Fruit fly (Drosophila melanogaster) whole organism, wandering third instar larva: ENCODE data around the gene CG12682.

Experiments used
- CG32264 ChIP-seq: fragments of 200-800 bp; sonication (Bioruptor generic); optimal IDR thresholded peaks from 2 replicates; lab custom pipeline; 2016; ENCODE audit warnings: missing biosample characterization, missing genetic modification characterization
- CrebA ChIP-seq: fragments of 200-800 bp; sonication (Bioruptor generic); optimal IDR thresholded peaks from 2 replicates; lab custom pipeline; 2016; ENCODE audit warnings: missing biosample characterization, mild to moderate bottlenecking, missing genetic modification characterization, borderline replicate concordance
- Dif ChIP-seq: fragments of 200-275, 200-300 bp; sonication (Bioruptor generic); optimal IDR thresholded peaks from 2 replicates; lab custom pipeline; 2018; ENCODE audit warnings: missing biosample characterization, missing genetic modification characterization; ENCODE audit not compliant: partially characterized antibody
- GATAd ChIP-seq: sonication (Bioruptor generic); optimal IDR thresholded peaks from 2 replicates; lab custom pipeline; 2016; ENCODE audit warnings: missing biosample characterization, missing genetic modification characterization
- HLH106 ChIP-seq: fragments of 200-800 bp; optimal IDR thresholded peaks from 3 replicates; lab custom pipeline; 2019; ENCODE audit warnings: missing biosample characterization, mild to moderate bottlenecking, missing genetic modification characterization, moderate library complexity
- Hnf4 ChIP-seq: fragments of 200-800 bp; sonication (Bioruptor generic); optimal IDR thresholded peaks from 2 replicates; lab custom pipeline; 2016; ENCODE audit warnings: missing biosample characterization, mild to moderate bottlenecking, missing genetic modification characterization
- Hr78 ChIP-seq: fragments of >200 bp; optimal IDR thresholded peaks from 2 replicates; lab custom pipeline; 2017; ENCODE audit warnings: missing biosample characterization, missing genetic modification characterization
- Hr83 ChIP-seq: fragments of 200-300 bp; sonication (Bioruptor generic); optimal IDR thresholded peaks from 2 replicates; lab custom pipeline; 2016; ENCODE audit warnings: missing biosample characterization, mild to moderate bottlenecking, missing genetic modification characterization, moderate library complexity; ENCODE audit not compliant: poor library complexity, severe bottlenecking
- N ChIP-seq: fragments of >200 bp; optimal IDR thresholded peaks from 2 replicates; lab custom pipeline; 2018; ENCODE audit warnings: missing biosample characterization, missing external identifiers, missing genetic modification characterization
- OdsH ChIP-seq: fragments of 200-800 bp; sonication (Bioruptor generic); optimal IDR thresholded peaks from 2 replicates; lab custom pipeline; 2016; ENCODE audit warnings: missing biosample characterization, mild to moderate bottlenecking, missing genetic modification characterization
- Sp1 ChIP-seq: fragments of 200-800 bp; sonication (Bioruptor generic); optimal IDR thresholded peaks from 3 replicates; lab custom pipeline; 2019; ENCODE audit warnings: missing biosample characterization, mild to moderate bottlenecking, missing genetic modification characterization, moderate library complexity
- Vsx2 ChIP-seq: fragments of 200-300, 225-300 bp; sonication (Bioruptor generic); optimal IDR thresholded peaks from 2 replicates; lab custom pipeline; 2018; ENCODE audit warnings: missing biosample characterization, missing genetic modification characterization; ENCODE audit not compliant: partially characterized antibody
- brk ChIP-seq: fragments of 200-800 bp; sonication (Bioruptor generic); optimal IDR thresholded peaks from 2 replicates; lab custom pipeline; 2016; ENCODE audit warnings: missing biosample characterization, mild to moderate bottlenecking, missing genetic modification characterization
- dmrt93B ChIP-seq: fragments of 200-800 bp; sonication (Bioruptor generic); optimal IDR thresholded peaks from 2 replicates; lab custom pipeline; 2018; ENCODE audit warnings: missing biosample characterization, mild to moderate bottlenecking, missing genetic modification characterization
- dsf ChIP-seq: sonication (Bioruptor generic); optimal IDR thresholded peaks from 2 replicates; lab custom pipeline; 2016; ENCODE audit warnings: missing biosample characterization, missing genetic modification characterization, borderline replicate concordance
- foxo ChIP-seq, 2 experiments: fragments of 200-800 bp; sonication (Bioruptor generic); optimal IDR thresholded peaks; 2 replicates in 1 of 2; 3 replicates in 1 of 2; lab custom pipeline; 2016 to 2017; ENCODE audit warnings: missing biosample characterization in 2 of 2, missing genetic modification characterization in 2 of 2
- fru ChIP-seq: fragments of 200-800 bp; sonication (Bioruptor generic); optimal IDR thresholded peaks from 3 replicates; lab custom pipeline; 2016; ENCODE audit warnings: missing biosample characterization, mild to moderate bottlenecking, missing genetic modification characterization
- h ChIP-seq: fragments of 200-800 bp; sonication (Bioruptor generic); optimal IDR thresholded peaks from 3 replicates; lab custom pipeline; 2016; ENCODE audit warnings: missing biosample characterization, mild to moderate bottlenecking, missing genetic modification characterization
- lola ChIP-seq: fragments of >200 bp; optimal IDR thresholded peaks from 2 replicates; lab custom pipeline; 2017; ENCODE audit warnings: missing biosample characterization, missing genetic modification characterization
- pan ChIP-seq: fragments of >200 bp; optimal IDR thresholded peaks from 2 replicates; lab custom pipeline; 2017
- psq ChIP-seq: fragments of 200-800 bp; sonication (Bioruptor generic); optimal IDR thresholded peaks from 3 replicates; lab custom pipeline; 2017; ENCODE audit warnings: missing biosample characterization, mild to moderate bottlenecking, missing genetic modification characterization, moderate library complexity
- sv ChIP-seq: fragments of 200-800 bp; sonication (Bioruptor generic); optimal IDR thresholded peaks from 3 replicates; lab custom pipeline; 2016; ENCODE audit warnings: missing biosample characterization, missing genetic modification characterization
- tai ChIP-seq: sonication (Bioruptor generic); optimal IDR thresholded peaks from 2 replicates; lab custom pipeline; 2016; ENCODE audit warnings: missing biosample characterization, missing genetic modification characterization
- usp ChIP-seq: fragments of >200 bp; optimal IDR thresholded peaks from 2 replicates; lab custom pipeline; 2017; ENCODE audit warnings: missing biosample characterization, missing genetic modification characterization
- woc ChIP-seq: sonication (Bioruptor generic); optimal IDR thresholded peaks from 2 replicates; lab custom pipeline; 2016; ENCODE audit warnings: missing biosample characterization, mild to moderate bottlenecking, missing genetic modification characterization

The CG12682 gene

DNA sequence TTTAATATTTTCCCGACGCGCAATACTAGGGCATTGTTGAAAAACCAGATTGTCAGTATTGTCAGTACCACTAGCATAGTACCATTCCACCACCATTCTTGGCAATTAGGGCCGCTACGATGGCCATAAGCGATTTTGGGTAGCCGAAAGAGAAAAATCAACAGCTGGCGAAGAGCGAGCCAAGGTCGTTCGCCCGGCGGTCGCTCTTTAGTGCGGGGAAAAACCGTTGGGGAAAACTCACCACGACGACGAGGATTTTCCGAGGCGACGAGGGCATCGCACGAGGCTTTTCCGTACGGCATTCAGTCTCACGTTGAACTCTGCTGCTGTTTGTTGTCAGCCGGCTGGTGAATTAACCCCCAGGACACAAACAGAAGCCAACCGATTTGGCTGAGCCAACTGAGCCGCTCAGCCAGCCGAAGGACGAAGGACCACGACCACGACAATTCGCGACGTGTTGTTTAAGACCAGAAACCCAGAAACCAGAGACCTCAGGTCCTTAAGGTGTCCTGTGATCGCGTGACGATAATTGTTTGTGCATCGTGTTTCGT is 14.8 kb downstream of the CG12682 start, which contains the start of gene CG42594:
CG42594 (plus strand) TSS at position 286 of the 551 bp plus-strand sequence.
- TF ChIP-seq Sp1 (GFP tag; lab: Kevin White, UChicago) (no peak), pan (lab: Kevin White, UChicago) (no peak)

DNA sequence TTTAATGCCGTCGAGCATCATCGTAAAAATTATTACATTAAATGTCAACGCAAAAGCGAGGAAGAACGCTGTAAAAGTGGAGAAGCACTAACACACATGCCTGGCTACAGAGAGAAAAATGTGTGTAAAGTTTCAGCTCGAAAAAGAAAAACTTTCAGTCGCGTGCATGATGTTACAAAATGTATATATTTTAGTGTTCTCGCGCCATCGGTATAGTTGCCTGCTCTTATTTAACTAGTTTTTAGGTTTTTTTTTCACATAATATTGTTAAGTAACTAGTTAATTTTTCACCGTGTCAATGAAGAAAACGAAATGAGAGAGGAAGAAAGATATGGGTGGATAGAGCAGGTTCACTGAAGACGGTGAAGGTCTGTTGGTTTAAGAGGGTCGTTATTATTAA is 23.6 kb downstream of the CG12682 start:
- TF ChIP-seq sv, result no peak
- TF ChIP-seq Hr83, result no peak
- TF ChIP-seq Sp1 (GFP tag; lab: Kevin White, UChicago), result no peak
- no peak for TF ChIP-seq lola
- no peak for TF ChIP-seq brk
- TF ChIP-seq GATAd (GFP tag; lab: Kevin White, UChicago), result no peak
- no peak for TF ChIP-seq Vsx2 (GFP tag; lab: Kevin White, UChicago)
- TF ChIP-seq dsf, result no peak
- TF ChIP-seq woc (GFP tag; lab: Kevin White, UChicago), result no peak
- TF ChIP-seq Hr78 (GFP tag; lab: Kevin White, UChicago), result no peak
- TF ChIP-seq CrebA (GFP tag; lab: Kevin White, UChicago), result no peak
- TF ChIP-seq N, result no peak
- TF ChIP-seq Dif (GFP tag; lab: Kevin White, UChicago), result no peak
- TF ChIP-seq fru (GFP tag; lab: Kevin White, UChicago), result no peak
- no peak for TF ChIP-seq OdsH (GFP tag; lab: Kevin White, UChicago)
- TF ChIP-seq Hnf4 (GFP tag; lab: Kevin White, UChicago), result no peak
- no peak for TF ChIP-seq psq (GFP tag; lab: Kevin White, UChicago)
- TF ChIP-seq HLH106 (tag; lab: Kevin White, UChicago), result no peak

DNA sequence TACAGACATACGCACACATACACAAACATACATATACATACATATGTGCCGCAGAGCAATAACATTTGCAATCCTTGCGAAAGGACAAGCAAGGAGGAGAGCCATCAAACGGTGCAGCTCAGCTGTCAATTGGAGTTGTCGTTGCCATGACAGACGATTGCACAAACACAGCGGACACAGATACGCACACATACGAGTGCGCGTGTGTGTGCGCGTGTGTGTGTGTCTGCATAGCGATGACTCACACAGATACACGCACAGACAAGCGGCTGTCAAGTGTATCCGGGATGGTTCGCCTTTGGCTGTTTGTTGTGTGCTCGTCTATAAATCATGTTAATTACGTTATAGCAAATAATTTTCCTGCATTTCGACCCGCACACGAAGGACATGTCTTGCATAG is 34.5 kb downstream of the CG12682 start:
- TF ChIP-seq woc (GFP tag; lab: Kevin White, UChicago) (no peak), Vsx2 (GFP tag; lab: Kevin White, UChicago) (no peak), usp (no peak), HLH106 (tag; lab: Kevin White, UChicago) (no peak), tai (GFP tag; lab: Kevin White, UChicago) (no peak), Sp1 (GFP tag; lab: Kevin White, UChicago) (no peak), sv (no peak), pan (lab: Kevin White, UChicago) (no peak), CG32264 (GFP tag; lab: Kevin White, UChicago) (no peak), GATAd (GFP tag; lab: Kevin White, UChicago) (no peak)

DNA sequence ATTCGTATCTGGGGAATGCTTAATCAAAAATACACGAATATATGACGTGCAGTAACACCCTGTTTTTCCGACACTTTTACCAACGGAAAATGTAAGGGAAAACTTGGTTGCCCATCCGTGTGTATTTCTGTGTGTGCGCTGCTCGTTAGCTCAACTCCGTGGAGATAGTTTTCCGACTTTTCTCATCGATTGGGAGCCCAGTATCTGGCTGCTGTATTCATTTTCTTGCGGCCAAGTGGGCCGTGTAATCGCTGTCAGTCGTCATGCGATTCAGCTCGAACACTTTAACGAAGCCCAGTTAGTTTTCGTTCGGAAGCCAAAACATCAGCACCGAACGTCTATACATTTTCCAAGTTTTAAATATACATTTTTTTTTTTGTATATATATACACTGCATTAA is 49.6 kb downstream of the CG12682 start, which contains the start of gene boil:
boil (plus strand) TSS at position 301 of the 400 bp plus-strand sequence.
- TF ChIP-seq psq (GFP tag; lab: Kevin White, UChicago), result no peak
- TF ChIP-seq usp, result no peak
- no peak for TF ChIP-seq GATAd (GFP tag; lab: Kevin White, UChicago)
- TF ChIP-seq Vsx2 (GFP tag; lab: Kevin White, UChicago), result no peak
- no peak for TF ChIP-seq Hr83
- TF ChIP-seq HLH106 (tag; lab: Kevin White, UChicago), result no peak
- TF ChIP-seq pan (lab: Kevin White, UChicago), result no peak
- TF ChIP-seq Sp1 (GFP tag; lab: Kevin White, UChicago), result no peak
- TF ChIP-seq dmrt93B (GFP tag; lab: Kevin White, UChicago), result no peak
- no peak for TF ChIP-seq h (GFP tag; lab: Kevin White, UChicago)
- TF ChIP-seq foxo (GFP tag; optimal IDR thresholded peaks at IDR 0.05; lab: Kevin White, UChicago), result no peak
